Worm (Caenorhabditis elegans): ENCODE data around the gene T24B8.7.

The T24B8.7 gene

DNA sequence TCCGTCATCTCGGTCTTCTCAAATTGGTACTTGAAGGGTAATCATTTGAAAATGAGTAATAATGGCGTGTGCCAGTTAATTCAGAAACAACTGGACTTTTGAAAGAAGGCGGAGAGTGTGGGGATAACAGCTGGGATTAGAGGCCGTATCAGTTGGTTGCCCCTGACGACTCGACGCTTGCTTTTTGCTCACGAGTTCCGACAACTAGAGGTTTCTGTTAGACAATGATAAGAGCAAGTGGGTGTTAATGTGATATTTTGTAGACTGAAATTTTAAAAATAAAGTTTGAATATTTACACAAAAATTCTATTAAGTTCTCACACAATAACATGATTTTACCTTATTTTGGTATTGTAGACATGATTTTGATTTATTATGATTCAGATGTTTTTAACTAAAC lies 48.4 kb downstream of the T24B8.7 start, which contains the start of gene F44G4.7:
F44G4.7 (minus strand) TSS at position 101 of the 400 bp plus-strand sequence.
- TF ChIP-seq fkh-8 (tag; optimal IDR thresholded peaks at IDR 0.05) (peak; percentile 7), fos-1 (tag; optimal IDR thresholded peaks at IDR 0.05) (no peak)

DNA sequence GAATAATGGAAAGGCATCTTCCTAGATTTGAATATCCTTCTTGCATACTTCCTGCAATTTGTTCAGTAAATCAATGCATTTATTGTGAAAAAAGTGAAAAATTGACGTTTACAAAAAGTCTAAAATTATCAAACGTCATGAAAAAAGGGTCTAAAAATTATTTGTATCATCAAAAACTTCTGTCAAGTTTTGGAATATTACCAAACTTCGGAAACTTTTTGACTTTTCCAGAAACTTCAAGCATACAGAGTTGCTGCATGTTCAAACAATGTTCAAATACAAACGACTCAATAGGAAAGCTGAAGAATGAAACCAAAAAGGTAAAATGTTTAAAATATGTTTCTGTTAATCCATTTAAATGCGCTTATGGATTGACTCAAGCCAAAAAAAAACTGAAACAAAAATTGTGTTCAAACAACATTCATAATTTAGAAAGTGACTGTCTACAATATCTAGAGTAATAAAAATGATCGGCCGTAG lies 51.7 kb downstream of the T24B8.7 start, which contains the start of gene F44G4.6:
F44G4.6 (minus strand) TSS at position 51 of the 480 bp plus-strand sequence.
- TF ChIP-seq egl-13 (tag; optimal IDR thresholded peaks at IDR 0.05) (no peak), efl-1 (optimal IDR thresholded peaks at IDR 0.05) (no peak), efl-1 (GFP tag; optimal IDR thresholded peaks at IDR 0.05 in 1 of 2) (peak in 1 of 2 experiments; percentile 28)

DNA sequence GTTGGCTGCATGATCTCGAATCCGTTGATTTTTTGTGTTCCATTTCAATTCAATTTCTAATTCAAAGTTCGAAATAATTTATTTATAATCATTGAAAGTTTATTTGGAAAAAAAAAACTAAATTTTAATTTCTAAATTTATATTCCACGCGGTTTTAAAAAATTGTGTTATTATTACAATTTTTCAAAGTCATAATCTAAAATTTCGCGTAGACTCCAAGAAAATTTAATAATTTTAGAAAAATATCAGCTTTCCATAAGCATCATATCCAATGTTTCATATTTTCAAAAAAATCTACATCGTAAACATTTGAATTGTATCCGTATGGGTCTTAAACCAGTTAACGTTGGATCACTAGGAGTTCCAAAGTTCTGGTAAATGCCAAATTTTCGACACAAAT lies 53.1 kb downstream of the T24B8.7 start, which contains the start of gene F44G4.5:
F44G4.5 (minus strand) TSS at position 101 of the 400 bp plus-strand sequence.
- no peak for TF ChIP-seq ztf-11 (tag; optimal IDR thresholded peaks at IDR 0.05)
- no peak for TF ChIP-seq dsc-1 (tag; optimal IDR thresholded peaks at IDR 0.05)
- TF ChIP-seq unc-86 (tag; optimal IDR thresholded peaks at IDR 0.05): no peak
- TF ChIP-seq elt-2 (tag; optimal IDR thresholded peaks at IDR 0.05): no peak
- TF ChIP-seq egl-27 (tag; optimal IDR thresholded peaks at IDR 0.05): no peak
- no peak for TF ChIP-seq lin-14 (GFP tag; optimal IDR thresholded peaks at IDR 0.05)
- no peak for TF ChIP-seq zag-1 (tag; optimal IDR thresholded peaks at IDR 0.05)
- TF ChIP-seq mdl-1 (tag; optimal IDR thresholded peaks at IDR 0.05): no peak
- TF ChIP-seq unc-130 (tag; optimal IDR thresholded peaks at IDR 0.05): no peak
- no peak for TF ChIP-seq nhr-76 (tag; optimal IDR thresholded peaks at IDR 0.05)
- TF ChIP-seq unc-30 (tag; optimal IDR thresholded peaks at IDR 0.05): no peak
- TF ChIP-seq unc-98 (GFP tag; IDR thresholded peaks at IDR 0.05): no peak
- TF ChIP-seq vab-15 (tag; optimal IDR thresholded peaks at IDR 0.05): no peak
- TF ChIP-seq xbp-1 (tag; optimal IDR thresholded peaks at IDR 0.05): no peak
- no peak for TF ChIP-seq pax-3 (tag; optimal IDR thresholded peaks at IDR 0.05)
- TF ChIP-seq C34B4.2 (tag; optimal IDR thresholded peaks at IDR 0.05): no peak
- no peak for TF ChIP-seq ces-1 (GFP tag; optimal IDR thresholded peaks at IDR 0.05)
- no peak for TF ChIP-seq aly-2 (tag; optimal IDR thresholded peaks at IDR 0.05)
- TF ChIP-seq mab-9 (GFP tag; IDR thresholded peaks at IDR 0.05): no peak

DNA sequence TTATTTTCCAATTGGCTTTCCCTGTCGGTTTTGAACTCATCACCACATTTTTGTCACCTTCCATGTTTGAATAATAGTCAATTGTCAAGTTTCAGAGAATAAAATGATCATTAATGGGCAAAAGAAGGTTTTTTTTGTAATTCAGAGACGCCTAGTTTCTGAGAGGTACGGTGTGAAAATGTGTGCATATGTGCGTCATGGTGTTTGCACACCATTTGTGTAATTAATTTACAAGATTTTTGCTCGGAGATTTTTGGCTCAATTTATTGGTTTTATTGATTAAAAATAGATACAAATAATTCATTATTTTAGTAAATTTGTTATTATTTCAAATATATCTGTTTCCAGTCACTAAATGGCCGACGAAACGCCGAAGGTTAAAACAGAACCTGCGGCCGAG lies 56.0 kb downstream of the T24B8.7 start, which contains the start of the genes F44G4.3 and tdp-1:
F44G4.3 (minus strand) TSS at position 184 of the 400 bp plus-strand sequence.
tdp-1 (plus strand) TSS at position 347 of the 400 bp plus-strand sequence.
- TF ChIP-seq lin-13 (GFP tag; optimal IDR thresholded peaks at IDR 0.05) (no peak), tbx-2 (tag; optimal IDR thresholded peaks at IDR 0.05) (no peak), hlh-17 (GFP tag; optimal IDR thresholded peaks at IDR 0.05; ENCODE audit: borderline replicate concordance) (no peak), unc-98 (GFP tag; IDR thresholded peaks at IDR 0.05) (no peak), elt-2 (tag; optimal IDR thresholded peaks at IDR 0.05) (no peak), ztf-11 (tag; optimal IDR thresholded peaks at IDR 0.05) (no peak), alr-1 (tag; optimal IDR thresholded peaks at IDR 0.05; ENCODE audit: borderline replicate concordance) (no peak), lsy-2 (tag; optimal IDR thresholded peaks at IDR 0.05) (peak; percentile 73 to 96), unc-30 (tag; optimal IDR thresholded peaks at IDR 0.05) (no peak), ceh-63 (GFP tag; optimal IDR thresholded peaks at IDR 0.05) (no peak), nhr-47 (tag; optimal IDR thresholded peaks at IDR 0.05) (peak; percentile 33), nhr-71 (tag; optimal IDR thresholded peaks at IDR 0.05) (peak; percentile 14), elt-3 (tag; optimal IDR thresholded peaks at IDR 0.05) (no peak), pax-3 (tag; optimal IDR thresholded peaks at IDR 0.05) (no peak), dpl-1 (GFP tag; optimal IDR thresholded peaks at IDR 0.05) (peak; percentile 24 to 60 (median 26)), fkh-10 (GFP tag; optimal IDR thresholded peaks at IDR 0.05) (no peak), sptf-1 (tag; optimal IDR thresholded peaks at IDR 0.05) (no peak), ces-1 (GFP tag; optimal IDR thresholded peaks at IDR 0.05) (peak; percentile 24), nhr-85 (tag) (peak; percentile 8), efl-3 (GFP tag; optimal IDR thresholded peaks at IDR 0.05) (no peak), blmp-1 (tag; optimal IDR thresholded peaks at IDR 0.05) (no peak), swsn-7 (tag; optimal IDR thresholded peaks at IDR 0.05) (peak; percentile 14), unc-86 (tag; optimal IDR thresholded peaks at IDR 0.05) (no peak), snpc-4 (tag; optimal IDR thresholded peaks at IDR 0.05) (no peak), nhr-77 (tag; optimal IDR thresholded peaks at IDR 0.05) (no peak), egl-13 (tag; optimal IDR thresholded peaks at IDR 0.05) (no peak), vab-15 (tag; optimal IDR thresholded peaks at IDR 0.05) (peak; percentile 14), lir-3 (tag; optimal IDR thresholded peaks at IDR 0.05; ENCODE audit: poor library complexity) (no peak), pqm-1 (tag; optimal IDR thresholded peaks at IDR 0.05) (no peak), zip-4 (GFP tag; optimal IDR thresholded peaks at IDR 0.05) (no peak), mep-1 (tag; optimal IDR thresholded peaks at IDR 0.05) (peak; percentile 77)
